Worm (Caenorhabditis elegans) whole organism, L1 larva: Measurements from ENCODE around the gene F43C11.8.

Source experiments
- hpl-2 ChIP-seq: fragments of 150-350 bp; optimal IDR thresholded peaks from 2 replicates; lab custom pipeline; 2014; ENCODE audit warnings: missing biosample characterization, missing genetic modification reagents, missing genetic modification characterization
- lin-13 ChIP-seq: fragments of 150-350 bp; optimal IDR thresholded peaks from 2 replicates; lab custom pipeline; 2014; ENCODE audit warnings: missing biosample characterization, missing genetic modification reagents, missing genetic modification characterization
- lin-35 ChIP-seq, 2 experiments: fragments of 150-350 bp; optimal IDR thresholded peaks; 2 replicates each; lab custom pipeline; 2014; ENCODE audit warnings: missing biosample characterization in 2 of 2, missing genetic modification characterization in 2 of 2, missing genetic modification reagents in 2 of 2
- mdl-1 ChIP-seq, 2 experiments: fragments of 150-350 bp; optimal IDR thresholded peaks; 2 replicates each; lab custom pipeline; 2014 to 2017; ENCODE audit warnings: missing biosample characterization in 2 of 2, missing genetic modification characterization in 2 of 2, inconsistent platforms in 1 of 2
- nhr-77 ChIP-seq: fragments of 150-350 bp; optimal IDR thresholded peaks from 2 replicates; lab custom pipeline; 2014; ENCODE audit warnings: missing biosample characterization, missing genetic modification characterization
- pqm-1 ChIP-seq: sonication (generic microtip); optimal IDR thresholded peaks from 3 replicates; lab custom pipeline; 2017; ENCODE audit warnings: missing biosample characterization, missing genetic modification characterization
- swsn-7 ChIP-seq: sonication (generic microtip); optimal IDR thresholded peaks from 2 replicates; lab custom pipeline; 2016; ENCODE audit warnings: missing genetic modification characterization, missing compliant biosample characterization
- zag-1 ChIP-seq: fragments of 150-350 bp; optimal IDR thresholded peaks from 2 replicates; lab custom pipeline; 2014; ENCODE audit warnings: missing biosample characterization, missing genetic modification characterization

- TF ChIP-seq pqm-1 (no peak), lin-13 (no peak), hpl-2 (no peak), nhr-77 (tag; lab: Kevin White, UChicago) (no peak), lin-35 (GFP tag; optimal IDR thresholded peaks at IDR 0.05; lab: Kevin White, UChicago) (no peak), zag-1 (tag; lab: Kevin White, UChicago) (no peak), swsn-7 (tag; lab: Kevin White, UChicago) (no peak), mdl-1 (tag; optimal IDR thresholded peaks at IDR 0.05; lab: Kevin White, UChicago) (no peak)
These were observed 42.7 kb downstream of the F43C11.8 start, which contains the start of gene F16G10.2 for ce11 chrII:2374973-2375372.
